Fruit fly (Drosophila melanogaster): ENCODE results near the gene CG31445.

DNA sequence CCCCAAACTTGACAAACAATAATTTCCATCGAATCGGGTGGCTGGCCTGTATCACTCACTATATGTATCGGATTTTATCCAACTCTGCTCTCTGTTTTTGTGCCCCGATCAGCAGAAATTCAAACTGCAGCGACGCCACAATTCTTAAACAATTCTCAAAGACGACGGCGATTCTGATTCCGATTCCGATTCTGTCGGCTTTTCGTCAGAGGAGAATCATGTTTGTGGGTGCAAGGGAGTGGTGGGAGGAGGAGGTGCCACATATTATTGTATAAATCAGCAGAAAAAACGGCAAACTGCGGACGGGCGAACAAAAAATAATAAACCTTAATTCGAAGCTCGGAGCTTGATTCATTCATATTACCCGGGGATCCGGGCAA lies 28.2 kb downstream of the CG31445 start:
- TF ChIP-seq ttk (optimal IDR thresholded peaks at IDR 0.05), result no peak
- TF ChIP-seq h (optimal IDR thresholded peaks at IDR 0.05), result no peak
- TF ChIP-seq psq (optimal IDR thresholded peaks at IDR 0.05), result no peak
- no peak for TF ChIP-seq Myc (optimal IDR thresholded peaks at IDR 0.05)
- TF ChIP-seq Sin3A (optimal IDR thresholded peaks at IDR 0.05), result no peak

Data from Kc167 (cell line).